Fruit fly (Drosophila melanogaster) whole organism, embryonic: ENCODE measurements around the gene CG10347.

Source experiments
- BEAF-32 ChIP-seq: fragments of 200-800 bp; sonication (Bioruptor generic); optimal IDR thresholded peaks from 3 replicates; lab custom pipeline; 2017; ENCODE audit warnings: missing biosample characterization, missing genetic modification characterization, mild to moderate bottlenecking, moderate library complexity, missing genetic modification reagents
- CG10366 ChIP-seq: fragments of 200-800 bp; sonication (Bioruptor generic); IDR thresholded peaks from 2 replicates; pipeline ENCODE4 v1.3.6; 2022; ENCODE audit warnings: missing biosample characterization, missing genetic modification characterization
- CG10654 ChIP-seq: fragments of 200-800 bp; sonication (Bioruptor generic); optimal IDR thresholded peaks from 2 replicates; lab custom pipeline; 2016; ENCODE audit warnings: missing biosample characterization, missing genetic modification characterization
- CG10979 ChIP-seq: fragments of 200-800 bp; sonication (Bioruptor generic); optimal IDR thresholded peaks from 2 replicates; lab custom pipeline; 2018; ENCODE audit warnings: missing biosample characterization, mild to moderate bottlenecking, missing genetic modification characterization, moderate library complexity
- CG11085 ChIP-seq: fragments of 200-800 bp; sonication (Bioruptor generic); IDR thresholded peaks from 2 replicates; pipeline ENCODE4 v1.3.6; 2022; ENCODE audit warnings: missing biosample characterization, missing genetic modification characterization
- CG11456 ChIP-seq: fragments of 200-800 bp; sonication (Bioruptor generic); IDR thresholded peaks from 3 replicates; pipeline ENCODE4 v1.3.6; 2022; ENCODE audit warnings: missing biosample characterization, missing genetic modification characterization
- CG12071 ChIP-seq: fragments of 200-800 bp; sonication (Bioruptor generic); optimal IDR thresholded peaks from 3 replicates; lab custom pipeline; 2018; ENCODE audit warnings: missing biosample characterization, mild to moderate bottlenecking, missing genetic modification characterization
- CG1233 ChIP-seq: fragments of 200-800 bp; sonication (Bioruptor generic); optimal IDR thresholded peaks from 4 replicates; lab custom pipeline; 2018; ENCODE audit warnings: missing biosample characterization, mild to moderate bottlenecking, missing genetic modification characterization
- CG14860 ChIP-seq: fragments of 200-800 bp; sonication (Bioruptor generic); IDR thresholded peaks from 3 replicates; pipeline ENCODE4 v1.3.6; 2022; ENCODE audit warnings: missing biosample characterization, missing genetic modification characterization; ENCODE audit not compliant: partially characterized antibody
- CG18262 ChIP-seq: fragments of 200-800 bp; optimal IDR thresholded peaks from 3 replicates; lab custom pipeline; 2019; ENCODE audit warnings: missing biosample characterization, mild to moderate bottlenecking, missing genetic modification characterization, moderate library complexity
- CG1832 ChIP-seq: fragments of 200-800 bp; sonication (Bioruptor generic); optimal IDR thresholded peaks from 2 replicates; lab custom pipeline; 2017; ENCODE audit warnings: missing biosample characterization, mild to moderate bottlenecking, missing genetic modification characterization, inconsistent platforms
- CG3163 ChIP-seq: fragments of 200-800 bp; sonication (Bioruptor generic); optimal IDR thresholded peaks from 3 replicates; lab custom pipeline; 2016; ENCODE audit warnings: missing biosample characterization, missing genetic modification characterization
- CG32532 ChIP-seq: fragments of 200-800 bp; sonication (Bioruptor generic); IDR thresholded peaks from 2 replicates; pipeline ENCODE4 v1.3.6; 2022; ENCODE audit warnings: missing biosample characterization, missing genetic modification characterization
- CG43689 ChIP-seq: fragments of 200-800 bp; sonication (Bioruptor generic); IDR thresholded peaks from 2 replicates; pipeline ENCODE4 v1.3.6; 2022; ENCODE audit warnings: missing biosample characterization, missing genetic modification characterization
- CG6254 ChIP-seq: fragments of 200-800 bp; sonication (Bioruptor generic); optimal IDR thresholded peaks from 3 replicates; lab custom pipeline; 2017; ENCODE audit warnings: mild to moderate bottlenecking, missing biosample characterization, missing genetic modification reagents, missing genetic modification characterization
- Drgx ChIP-seq: fragments of 200-800 bp; sonication (Bioruptor generic); IDR thresholded peaks from 2 replicates; pipeline ENCODE4 v1.3.6; 2022; ENCODE audit warnings: missing biosample characterization, missing genetic modification characterization
- HLH4C ChIP-seq: fragments of 200-800 bp; sonication (Bioruptor generic); IDR thresholded peaks from 3 replicates; pipeline ENCODE4 v1.3.6; 2022; ENCODE audit warnings: missing biosample characterization, missing genetic modification characterization; ENCODE audit not compliant: partially characterized antibody
- Med ChIP-seq: fragments of 200-800 bp; sonication (Bioruptor generic); peaks from one replicate; lab custom pipeline; 2016; ENCODE audit warnings: missing biosample characterization, missing genetic modification characterization, mild to moderate bottlenecking, inconsistent platforms, moderate library complexity
- Oli ChIP-seq: fragments of 200-800 bp; sonication (Bioruptor generic); optimal IDR thresholded peaks from 2 replicates; lab custom pipeline; 2018; ENCODE audit warnings: missing biosample characterization, mild to moderate bottlenecking, missing genetic modification characterization, moderate library complexity
- Pdp1 ChIP-seq, 2 experiments: fragments of 200-800 bp; sonication (Bioruptor generic); optimal IDR thresholded peaks; 3 replicates each; lab custom pipeline; 2016; ENCODE audit warnings: missing biosample characterization in 2 of 2, missing genetic modification characterization in 2 of 2, mild to moderate bottlenecking in 1 of 2, moderate library complexity in 1 of 2
- Poxn ChIP-seq: fragments of 200-800 bp; sonication (Bioruptor generic); IDR thresholded peaks from 2 replicates; pipeline ENCODE4 v1.3.6; 2022; ENCODE audit warnings: missing biosample characterization, missing genetic modification characterization
- Rfx ChIP-seq: fragments of 200-800 bp; sonication (Bioruptor generic); IDR thresholded peaks from 2 replicates; pipeline ENCODE4 v1.3.6; 2022; ENCODE audit warnings: missing biosample characterization, missing genetic modification characterization
- Trl ChIP-seq, 3 experiments: fragments of >200 bp in 2 of 3; fragments of 200-800 bp in 1 of 3; sonication (Bioruptor generic) in 1 of 3; optimal IDR thresholded peaks; 2 replicates in 1 of 3; 3 replicates in 2 of 3; lab custom pipeline; 2016 to 2017; ENCODE audit warnings: missing biosample characterization in 1 of 3, missing genetic modification characterization in 1 of 3
- ac ChIP-seq: fragments of 200-800 bp; sonication (Bioruptor generic); optimal IDR thresholded peaks from 3 replicates; lab custom pipeline; 2017; ENCODE audit warnings: missing biosample characterization, mild to moderate bottlenecking, missing genetic modification characterization
- caup ChIP-seq: fragments of 200-800 bp; sonication (Bioruptor generic); optimal IDR thresholded peaks from 3 replicates; lab custom pipeline; 2017; ENCODE audit warnings: missing biosample characterization, mild to moderate bottlenecking, missing genetic modification characterization, moderate library complexity; ENCODE audit not compliant: severe bottlenecking
- crol ChIP-seq: fragments of 200-800 bp; sonication (Bioruptor generic); IDR thresholded peaks from 2 replicates; pipeline ENCODE4 v1.3.6; 2022; ENCODE audit warnings: missing biosample characterization, missing genetic modification characterization
- danr ChIP-seq: fragments of 200-800 bp; sonication (Bioruptor generic); IDR thresholded peaks from 2 replicates; pipeline ENCODE4 v1.3.6; 2022; ENCODE audit warnings: missing biosample characterization, missing genetic modification characterization
- dm ChIP-seq: fragments of 200-800 bp; sonication (Bioruptor generic); optimal IDR thresholded peaks from 3 replicates; lab custom pipeline; 2016; ENCODE audit warnings: missing biosample characterization, missing genetic modification characterization
- dysf ChIP-seq: fragments of 200-800 bp; sonication (Bioruptor generic); IDR thresholded peaks from 3 replicates; pipeline ENCODE4 v1.3.6; 2022; ENCODE audit warnings: missing biosample characterization, missing genetic modification characterization
- eve ChIP-seq, 2 experiments: fragments of >200 bp; optimal IDR thresholded peaks; 2 replicates each; lab custom pipeline; 2017; ENCODE audit warnings: missing biosample characterization in 2 of 2, missing genetic modification characterization in 2 of 2
- exex ChIP-seq: fragments of 200-800 bp; sonication (Bioruptor generic); optimal IDR thresholded peaks from 4 replicates; lab custom pipeline; 2018; ENCODE audit warnings: missing biosample characterization, mild to moderate bottlenecking, missing genetic modification characterization, moderate library complexity
- gem ChIP-seq: fragments of 200-800 bp; sonication (Bioruptor generic); optimal IDR thresholded peaks from 2 replicates; lab custom pipeline; 2019; ENCODE audit warnings: missing biosample characterization, mild to moderate bottlenecking, missing genetic modification characterization, moderate library complexity
- grau ChIP-seq: fragments of 200-800 bp; optimal IDR thresholded peaks from 3 replicates; lab custom pipeline; 2019; ENCODE audit warnings: missing biosample characterization, mild to moderate bottlenecking, missing genetic modification characterization, moderate library complexity
- lab ChIP-seq: fragments of 200-800 bp; sonication (Bioruptor generic); optimal IDR thresholded peaks from 3 replicates; lab custom pipeline; 2017; ENCODE audit warnings: missing biosample characterization, missing genetic modification characterization, mild to moderate bottlenecking, moderate library complexity, missing genetic modification reagents
- lilli ChIP-seq: fragments of 200-800 bp; sonication (Bioruptor generic); optimal IDR thresholded peaks from 3 replicates; lab custom pipeline; 2016; ENCODE audit warnings: missing biosample characterization, missing genetic modification characterization
- mirr ChIP-seq: fragments of 200-800 bp; sonication (Bioruptor generic); optimal IDR thresholded peaks from 3 replicates; lab custom pipeline; 2018; ENCODE audit warnings: missing biosample characterization, mild to moderate bottlenecking, missing genetic modification characterization
- nmo ChIP-seq: fragments of 200-800 bp; sonication (Bioruptor generic); optimal IDR thresholded peaks from 2 replicates; lab custom pipeline; 2018; ENCODE audit warnings: missing biosample characterization, mild to moderate bottlenecking, missing genetic modification characterization, moderate library complexity
- nom ChIP-seq: fragments of 200-800 bp; sonication (Bioruptor generic); optimal IDR thresholded peaks from 2 replicates; lab custom pipeline; 2017; ENCODE audit warnings: missing biosample characterization, missing genetic modification characterization, mild to moderate bottlenecking, moderate library complexity, missing genetic modification reagents
- odd ChIP-seq: fragments of 200-800 bp; sonication (Bioruptor generic); optimal IDR thresholded peaks from 2 replicates; lab custom pipeline; 2017; ENCODE audit warnings: missing biosample characterization, mild to moderate bottlenecking, missing genetic modification characterization
- p53 ChIP-seq: fragments of 200-800 bp; sonication (Bioruptor generic); optimal IDR thresholded peaks from 2 replicates; lab custom pipeline; 2016; ENCODE audit warnings: missing biosample characterization, missing genetic modification characterization
- sqz ChIP-seq: fragments of 200-800 bp; sonication (Bioruptor generic); optimal IDR thresholded peaks from 3 replicates; lab custom pipeline; 2018; ENCODE audit warnings: missing biosample characterization, mild to moderate bottlenecking, missing genetic modification characterization
- sug ChIP-seq: fragments of 200-800 bp; optimal IDR thresholded peaks from 2 replicates; lab custom pipeline; 2019; ENCODE audit warnings: missing biosample characterization, mild to moderate bottlenecking, missing genetic modification characterization, moderate library complexity
- tap ChIP-seq: fragments of 200-800 bp; optimal IDR thresholded peaks from 3 replicates; lab custom pipeline; 2019; ENCODE audit warnings: missing biosample characterization, mild to moderate bottlenecking, missing genetic modification characterization, moderate library complexity
- tgo ChIP-seq: fragments of 200-800 bp; sonication (Bioruptor generic); IDR thresholded peaks from 3 replicates; pipeline ENCODE4 v1.3.6; 2022; ENCODE audit warnings: missing biosample characterization, missing genetic modification characterization
- yki ChIP-seq: fragments of >200 bp; optimal IDR thresholded peaks from 3 replicates; lab custom pipeline; 2018

The CG10347 gene

dm6 chrX:11819241-11819862 lies 35.4 kb downstream of the CG10347 start:
- TF ChIP-seq gem (tag; lab: Kevin White, UChicago) (peak; percentile 22), nmo (GFP tag; lab: Kevin White, UChicago) (no peak), exex (tag; lab: Kevin White, UChicago) (peak; percentile 9), crol (GFP tag; lab: Robert Waterston, UW) (no peak), Drgx (GFP tag; lab: Robert Waterston, UW) (0 out of 2 replicates have a peak, but pooled peaks have one; percentile 17), Med (GFP tag; lab: Kevin White, UChicago) (peak; percentile 52), grau (peak; percentile 58), sug (tag; lab: Kevin White, UChicago) (peak; percentile 22), mirr (GFP tag; lab: Kevin White, UChicago) (peak; percentile 62)

dm6 chrX:11818767-11819089 lies 36.0 kb downstream of the CG10347 start:
- peak; percentile 11 for TF ChIP-seq CG3163 (GFP tag; lab: Kevin White, UChicago)
- peak; percentile 41 to 89 for TF ChIP-seq Trl (optimal IDR thresholded peaks at IDR 0.05; lab: Kevin White, UChicago)
- TF ChIP-seq Trl (GFP tag; optimal IDR thresholded peaks at IDR 0.05; lab: Kevin White, UChicago), result no peak
- TF ChIP-seq CG43689 (GFP tag; lab: Robert Waterston, UW), result no peak
- no peak for TF ChIP-seq CG12071
- TF ChIP-seq CG1832, result peak; percentile 6
- peak; percentile 67 for TF ChIP-seq yki (lab: Kevin White, UChicago)

dm6 chrX:11818047-11818766 lies 36.5 kb downstream of the CG10347 start:
- peak in 1 of 2 experiments; percentile 98 for TF ChIP-seq eve (GFP tag; optimal IDR thresholded peaks at IDR 0.05; lab: Kevin White, UChicago)
- peak; percentile 96 for TF ChIP-seq tgo
- peak; percentile 94 for TF ChIP-seq dysf (GFP tag; lab: Robert Waterston, UW)
- TF ChIP-seq CG18262 (tag; lab: Kevin White, UChicago), result peak; percentile 95
- peak; percentile 96 for TF ChIP-seq lilli (GFP tag; lab: Kevin White, UChicago)
- peak; percentile 88 for TF ChIP-seq CG11456 (GFP tag; lab: Robert Waterston, UW)
- TF ChIP-seq CG10979 (tag; lab: Kevin White, UChicago), result peak; percentile 94
- peak; percentile 96 for TF ChIP-seq lab
- TF ChIP-seq CG14860 (GFP tag; lab: Robert Waterston, UW), result peak; percentile 61
- TF ChIP-seq p53, result peak; percentile 76
- peak; percentile 92 for TF ChIP-seq danr (GFP tag; lab: Robert Waterston, UW)
- TF ChIP-seq tap (tag; lab: Kevin White, UChicago), result peak; percentile 94
- peak; percentile 91 for TF ChIP-seq odd (GFP tag; lab: Kevin White, UChicago)
- TF ChIP-seq ac (GFP tag; lab: Kevin White, UChicago), result peak; percentile 80
- TF ChIP-seq CG10654, result peak; percentile 89
- peak; percentile 1 for TF ChIP-seq BEAF-32 (GFP tag; lab: Kevin White, UChicago)
- TF ChIP-seq Poxn (GFP tag; lab: Robert Waterston, UW), result peak; percentile 77
- TF ChIP-seq CG6254 (GFP tag; lab: Kevin White, UChicago), result peak; percentile 92
- peak; percentile 85 for TF ChIP-seq CG11085 (GFP tag; lab: Robert Waterston, UW)
- TF ChIP-seq dm (GFP tag; lab: Kevin White, UChicago), result peak; percentile 89
- peak; percentile 63 to 95 for TF ChIP-seq Pdp1 (GFP tag; optimal IDR thresholded peaks at IDR 0.05; lab: Kevin White, UChicago)
- peak; percentile 90 for TF ChIP-seq caup (GFP tag; lab: Kevin White, UChicago)
- peak; percentile 96 for TF ChIP-seq Oli (tag; lab: Kevin White, UChicago)
- peak; percentile 66 for TF ChIP-seq nom (GFP tag; lab: Kevin White, UChicago)
- TF ChIP-seq sqz (GFP tag; lab: Kevin White, UChicago), result peak; percentile 74
- TF ChIP-seq Rfx (GFP tag; lab: Robert Waterston, UW), result peak; percentile 92
- peak; percentile 91 for TF ChIP-seq CG1233 (GFP tag; lab: Kevin White, UChicago)
- TF ChIP-seq CG32532 (GFP tag; lab: Robert Waterston, UW), result peak; percentile 93
- TF ChIP-seq CG10366 (GFP tag; lab: Robert Waterston, UW), result peak; percentile 95
- TF ChIP-seq HLH4C (GFP tag; lab: Robert Waterston, UW), result peak; percentile 58; the same call in 2 of the 3 replicates
